Worm (Caenorhabditis elegans) whole organism, young adult: ENCODE measurements around the gene clec-82.

ENCODE experiments used
- B0019.2 ChIP-seq: fragments of 200-800 bp; sonication (Bioruptor generic); conservative IDR thresholded peaks from 2 replicates; pipeline ENCODE4 v1.3.6; 2022; ENCODE audit warnings: missing genetic modification reagents, missing genetic modification characterization, missing compliant biosample characterization
- ama-1 ChIP-seq, 3 experiments: fragments of 150-350 bp in 1 of 3; sonication (generic microtip) in 2 of 3; optimal IDR thresholded peaks; 2 replicates each; lab custom pipeline; 2014 to 2018; ENCODE audit warnings: missing biosample characterization in 2 of 3, missing genetic modification characterization in 2 of 3, missing genetic modification reagents in 2 of 3
- bed-2 ChIP-seq: fragments of 200-800 bp; sonication (Bioruptor generic); IDR thresholded peaks from 2 replicates; pipeline ENCODE4 v1.3.6; 2022; ENCODE audit warnings: missing genetic modification reagents, missing genetic modification characterization, missing compliant biosample characterization
- ceh-27 ChIP-seq: fragments of 200-800 bp; sonication (Bioruptor generic); optimal IDR thresholded peaks from 2 replicates; lab custom pipeline; 2018; ENCODE audit warnings: mild to moderate bottlenecking, missing genetic modification characterization, moderate library complexity, missing compliant biosample characterization
- dpl-1 ChIP-seq: fragments of 150-350 bp; optimal IDR thresholded peaks from 2 replicates; lab custom pipeline; 2014; ENCODE audit warnings: missing biosample characterization, missing genetic modification reagents, missing genetic modification characterization
- madf-10 ChIP-seq: sonication (generic microtip); optimal IDR thresholded peaks from 2 replicates; lab custom pipeline; 2016; ENCODE audit warnings: mild to moderate bottlenecking, missing genetic modification characterization, missing compliant biosample characterization
- nfya-1 ChIP-seq: sonication (generic microtip); optimal IDR thresholded peaks from 2 replicates; lab custom pipeline; 2017; ENCODE audit warnings: antibody characterized with exemption, missing compliant biosample characterization, missing genetic modification characterization, borderline replicate concordance; ENCODE audit not compliant: insufficient read depth
- rcor-1 ChIP-seq: fragments of 200-800 bp; sonication (Bioruptor generic); IDR thresholded peaks from 2 replicates; pipeline ENCODE4 v1.3.6; 2022; ENCODE audit warnings: missing genetic modification reagents, missing genetic modification characterization, missing compliant biosample characterization
- repo-1 ChIP-seq: sonication (generic microtip); optimal IDR thresholded peaks from 2 replicates; lab custom pipeline; 2017; ENCODE audit warnings: mild to moderate bottlenecking, missing genetic modification characterization, missing compliant biosample characterization
- sea-2 ChIP-seq: fragments of 200-800 bp; sonication (Bioruptor generic); IDR thresholded peaks from 2 replicates; pipeline ENCODE4 v1.3.6; 2022; ENCODE audit warnings: missing genetic modification characterization, missing compliant biosample characterization

- TF ChIP-seq rcor-1 (GFP tag; lab: Robert Waterston, UW) (no peak), madf-10 (tag; lab: Kevin White, UChicago) (no peak), dpl-1 (GFP tag; lab: Kevin White, UChicago) (no peak), ceh-27 (GFP tag; lab: Kevin White, UChicago) (no peak), B0019.2 (GFP tag; lab: Robert Waterston, UW) (no peak), nfya-1 (tag; lab: Kevin White, UChicago) (no peak), bed-2 (GFP tag; lab: Robert Waterston, UW) (no peak), repo-1 (tag; lab: Kevin White, UChicago) (no peak), ama-1 (optimal IDR thresholded peaks at IDR 0.05; lab: Kevin White, UChicago) (no peak), ama-1 (GFP tag; optimal IDR thresholded peaks at IDR 0.05; lab: Kevin White, UChicago) (no peak), sea-2 (no peak)
These were observed 15.8 kb upstream of the clec-82 start, which contains the start of gene Y54G2A.13 for ce11 chrIV:2819633-2820032.
